Worm (Caenorhabditis elegans): ENCODE results near the gene ddo-2.

The ddo-2 gene

DNA sequence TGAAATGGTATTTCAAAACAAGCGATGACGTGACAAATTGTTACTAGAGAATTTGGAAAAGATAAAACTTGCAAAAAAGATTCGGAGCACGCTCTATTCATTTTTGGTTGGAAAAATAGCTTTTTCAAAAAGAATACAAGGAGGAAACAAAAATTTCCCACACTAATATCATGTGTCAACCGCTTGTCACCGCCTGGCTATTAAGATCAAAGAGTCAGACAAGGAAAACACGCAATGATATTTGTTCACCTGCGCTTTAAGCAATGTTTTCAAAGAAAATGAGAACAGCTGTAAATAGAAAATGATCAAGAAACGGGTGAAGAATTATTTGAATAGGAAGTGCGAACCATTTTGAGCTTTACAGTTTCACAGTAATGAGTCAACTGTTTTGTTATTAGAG, 41.3 kb upstream of the ddo-2 start, which contains the start of gene srh-125:
Gene srh-125 (minus strand): TSS at position 101 of the 400 bp plus-strand sequence.
- TF ChIP-seq unc-30 (tag; optimal IDR thresholded peaks at IDR 0.05) (no peak), aha-1 (tag; optimal IDR thresholded peaks at IDR 0.05) (no peak), Y116A8C.19 (tag; optimal IDR thresholded peaks at IDR 0.05; ENCODE audit: borderline replicate concordance) (no peak), pax-3 (tag; optimal IDR thresholded peaks at IDR 0.05) (no peak), snu-23 (GFP tag; optimal IDR thresholded peaks at IDR 0.05) (no peak), pag-3 (tag; optimal IDR thresholded peaks at IDR 0.05; ENCODE audit: borderline replicate concordance, insufficient read depth) (no peak), unc-86 (tag; optimal IDR thresholded peaks at IDR 0.05) (no peak), hpl-2 (GFP tag; optimal IDR thresholded peaks at IDR 0.05) (no peak), pqm-1 (tag; optimal IDR thresholded peaks at IDR 0.05) (no peak), fkh-8 (tag; optimal IDR thresholded peaks at IDR 0.05) (peak; percentile 15), efl-3 (GFP tag; optimal IDR thresholded peaks at IDR 0.05) (no peak), hlh-4 (tag; optimal IDR thresholded peaks at IDR 0.05) (peak; percentile 63), C16A3.4 (tag; optimal IDR thresholded peaks at IDR 0.05) (no peak), lir-3 (tag; optimal IDR thresholded peaks at IDR 0.05; ENCODE audit: poor library complexity) (no peak), dpl-1 (GFP tag; optimal IDR thresholded peaks at IDR 0.05) (no peak)

DNA sequence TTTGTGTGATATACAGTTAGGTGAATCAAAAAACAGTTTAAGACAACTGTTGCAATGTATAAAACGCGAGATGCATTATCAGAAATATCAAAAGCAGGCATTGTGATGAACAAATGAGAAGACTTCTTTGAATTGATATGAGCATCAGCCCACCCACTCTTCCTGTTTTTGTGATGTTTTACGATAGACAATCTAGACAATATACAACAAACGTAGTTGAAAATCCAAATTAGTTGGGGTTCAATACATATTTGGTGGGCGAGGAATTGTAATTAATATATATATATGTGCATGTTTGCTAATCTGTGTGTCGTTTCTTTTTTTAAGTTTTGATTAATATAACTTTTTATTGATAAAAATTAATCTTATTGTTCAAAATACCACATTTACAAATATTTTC, 37.3 kb upstream of the ddo-2 start, which contains the start of gene str-28:
Gene str-28 (minus strand): TSS at position 101 of the 400 bp plus-strand sequence.
- TF ChIP-seq ets-5 (GFP tag; IDR thresholded peaks at IDR 0.05) (no peak), pax-3 (tag; optimal IDR thresholded peaks at IDR 0.05) (no peak), nhr-90 (tag; optimal IDR thresholded peaks at IDR 0.05; ENCODE audit: poor library complexity) (no peak), Y116A8C.19 (tag; optimal IDR thresholded peaks at IDR 0.05; ENCODE audit: borderline replicate concordance) (no peak), fkh-8 (tag; optimal IDR thresholded peaks at IDR 0.05) (no peak), pag-3 (tag; optimal IDR thresholded peaks at IDR 0.05; ENCODE audit: borderline replicate concordance, insufficient read depth) (no peak), lin-35 (GFP tag; optimal IDR thresholded peaks at IDR 0.05) (no peak), aly-2 (tag; optimal IDR thresholded peaks at IDR 0.05) (no peak), ceh-8 (GFP tag; optimal IDR thresholded peaks at IDR 0.05) (no peak)

ce11 chrV:7465509-7465908, 30.0 kb upstream of the ddo-2 start, which contains the start of gene F25E5.1:
TSS of gene F25E5.1 (plus strand) at chrV:7465884.
- TF ChIP-seq fkh-4 (tag; optimal IDR thresholded peaks at IDR 0.05; ENCODE audit: borderline replicate concordance) (peak; percentile 30), nhr-237 (tag; optimal IDR thresholded peaks at IDR 0.05) (no peak), nhr-90 (tag; optimal IDR thresholded peaks at IDR 0.05; ENCODE audit: poor library complexity) (peak; percentile 61), tbx-2 (tag; optimal IDR thresholded peaks at IDR 0.05) (peak; percentile 75), egl-13 (tag; optimal IDR thresholded peaks at IDR 0.05) (peak; percentile 43), lin-39 (tag; optimal IDR thresholded peaks at IDR 0.05) (no peak), zip-4 (GFP tag; optimal IDR thresholded peaks at IDR 0.05) (no peak), jun-1 (tag; optimal IDR thresholded peaks at IDR 0.05) (peak; percentile 2), sup-37 (GFP tag; optimal IDR thresholded peaks at IDR 0.05) (no peak), elt-3 (tag; optimal IDR thresholded peaks at IDR 0.05) (no peak), unc-86 (tag; optimal IDR thresholded peaks at IDR 0.05) (peak; percentile 47), nhr-20 (tag; optimal IDR thresholded peaks at IDR 0.05) (peak; percentile 71), ama-1 (optimal IDR thresholded peaks at IDR 0.05) (no peak), sox-4 (tag; optimal IDR thresholded peaks at IDR 0.05) (peak; percentile 38), hpl-2 (GFP tag; optimal IDR thresholded peaks at IDR 0.05) (no peak), ets-5 (GFP tag; IDR thresholded peaks at IDR 0.05) (no peak), egl-27 (tag; optimal IDR thresholded peaks at IDR 0.05) (no peak), tlp-1 (tag; optimal IDR thresholded peaks at IDR 0.05) (no peak), pax-3 (tag; optimal IDR thresholded peaks at IDR 0.05) (no peak), mdl-1 (tag; optimal IDR thresholded peaks at IDR 0.05) (peak in 1 of 2 experiments; percentile 58), nhr-12 (tag; optimal IDR thresholded peaks at IDR 0.05) (no peak), ztf-11 (tag; optimal IDR thresholded peaks at IDR 0.05) (peak in 1 of 2 experiments; percentile 72), nhr-77 (tag; optimal IDR thresholded peaks at IDR 0.05) (peak; percentile 34), ceh-8 (GFP tag; optimal IDR thresholded peaks at IDR 0.05) (peak; percentile 18), grh-1 (GFP tag; IDR thresholded peaks at IDR 0.05) (no peak), ceh-90 (tag; optimal IDR thresholded peaks at IDR 0.05) (peak; percentile 77), mab-9 (GFP tag; IDR thresholded peaks at IDR 0.05) (0 out of 2 replicates have a peak, but pooled peaks have one; percentile 29), nhr-84 (tag; optimal IDR thresholded peaks at IDR 0.05) (no peak), fos-1 (tag; optimal IDR thresholded peaks at IDR 0.05) (no peak), xbp-1 (tag; optimal IDR thresholded peaks at IDR 0.05) (peak; percentile 59), rnt-1 (tag; optimal IDR thresholded peaks at IDR 0.05) (peak; percentile 93), nhr-76 (tag; optimal IDR thresholded peaks at IDR 0.05) (no peak), snpc-4 (tag; optimal IDR thresholded peaks at IDR 0.05) (peak; percentile 47), lir-3 (tag; optimal IDR thresholded peaks at IDR 0.05; ENCODE audit: poor library complexity) (peak; percentile 86)

All from whole organism, L1 larva.